Worm (Caenorhabditis elegans): ENCODE measurements around the gene C09E7.4.

The C09E7.4 gene

DNA sequence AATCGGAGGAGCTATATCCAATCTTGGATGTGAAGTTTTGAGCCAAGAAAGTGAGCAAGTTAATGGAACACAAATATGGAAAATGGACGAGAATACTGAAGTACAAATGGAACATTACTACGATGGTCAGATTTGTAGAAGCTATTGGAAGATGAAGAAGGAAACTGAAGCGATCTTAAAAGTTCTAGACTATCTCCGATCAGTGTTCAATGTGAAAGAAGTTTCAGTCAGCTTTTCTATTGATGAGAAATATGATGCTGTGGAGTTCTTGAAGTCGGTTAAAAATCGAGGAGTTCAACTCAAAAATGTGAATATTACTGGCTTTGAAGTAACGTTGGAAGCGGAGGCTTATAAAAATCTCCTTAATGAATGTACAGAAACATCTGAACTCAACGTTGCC is 37.7 kb downstream of the C09E7.4 start:
- no peak for TF ChIP-seq hpl-2 (GFP tag; optimal IDR thresholded peaks at IDR 0.05)
- TF ChIP-seq unc-86 (tag; optimal IDR thresholded peaks at IDR 0.05), result no peak
- no peak for TF ChIP-seq grh-1 (GFP tag; IDR thresholded peaks at IDR 0.05)
- TF ChIP-seq efl-1 (optimal IDR thresholded peaks at IDR 0.05), result no peak
- TF ChIP-seq efl-1 (GFP tag; optimal IDR thresholded peaks at IDR 0.05 in 1 of 2), result peak in 1 of 2 experiments; percentile 71

DNA sequence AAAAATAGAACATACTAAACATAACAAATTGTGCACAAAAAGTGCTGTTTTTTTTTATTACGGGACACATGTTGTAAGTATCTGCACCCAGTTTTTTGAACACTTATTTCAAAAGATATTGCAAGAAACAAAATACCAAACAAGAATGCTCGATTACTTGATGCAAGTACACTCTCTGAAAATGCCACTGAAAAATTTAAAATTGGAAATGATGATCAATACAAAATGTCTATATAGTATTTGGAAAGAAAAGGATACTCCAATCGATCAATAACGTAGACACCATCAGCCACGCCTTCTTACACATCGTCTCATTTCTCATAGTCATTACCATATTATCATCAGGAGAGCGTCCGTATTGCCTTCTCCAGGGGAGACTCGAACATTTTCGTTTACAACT is 38.6 kb downstream of the C09E7.4 start, which contains the start of gene sdz-15:
Gene sdz-15 (plus strand): TSS at position 301 of the 400 bp plus-strand sequence.
- no peak for TF ChIP-seq C04F5.9 (tag; optimal IDR thresholded peaks at IDR 0.05)
- no peak for TF ChIP-seq aha-1 (tag; optimal IDR thresholded peaks at IDR 0.05)

DNA sequence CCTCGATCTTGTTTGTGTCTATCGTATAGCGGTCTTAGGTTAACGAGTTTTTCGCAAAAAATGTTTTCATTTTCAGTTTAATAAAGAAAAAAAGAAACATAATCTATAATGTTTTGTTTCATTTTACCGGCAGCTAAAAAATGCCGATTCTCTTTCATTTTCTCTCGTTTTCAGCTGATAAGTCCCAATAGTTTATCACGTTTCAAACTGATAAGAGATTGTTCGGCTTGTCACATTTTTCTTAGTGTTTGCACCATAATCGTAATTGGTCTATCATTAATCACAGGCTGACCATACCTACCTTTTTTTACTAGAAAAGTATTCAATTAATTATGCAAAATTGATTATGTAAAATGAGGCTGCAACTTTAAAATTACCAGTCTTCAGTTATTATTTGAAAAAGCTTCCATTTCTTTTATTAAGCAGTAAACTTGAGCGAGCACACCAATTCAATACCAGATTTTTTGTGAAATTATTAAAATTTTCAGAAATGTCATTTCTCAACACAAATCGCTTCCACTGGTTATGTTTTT is 41.5 kb downstream of the C09E7.4 start, which contains the start of gene F23F12.13:
Gene F23F12.13 (plus strand): TSS at position 483 of the 533 bp plus-strand sequence.
- TF ChIP-seq nhr-28 (tag; optimal IDR thresholded peaks at IDR 0.05), result no peak
- no peak for TF ChIP-seq efl-1 (optimal IDR thresholded peaks at IDR 0.05)
- TF ChIP-seq efl-1 (GFP tag; optimal IDR thresholded peaks at IDR 0.05 in 1 of 2), result peak in 1 of 2 experiments; percentile 69
- peak; percentile 84 for TF ChIP-seq elt-2 (tag; optimal IDR thresholded peaks at IDR 0.05)

DNA sequence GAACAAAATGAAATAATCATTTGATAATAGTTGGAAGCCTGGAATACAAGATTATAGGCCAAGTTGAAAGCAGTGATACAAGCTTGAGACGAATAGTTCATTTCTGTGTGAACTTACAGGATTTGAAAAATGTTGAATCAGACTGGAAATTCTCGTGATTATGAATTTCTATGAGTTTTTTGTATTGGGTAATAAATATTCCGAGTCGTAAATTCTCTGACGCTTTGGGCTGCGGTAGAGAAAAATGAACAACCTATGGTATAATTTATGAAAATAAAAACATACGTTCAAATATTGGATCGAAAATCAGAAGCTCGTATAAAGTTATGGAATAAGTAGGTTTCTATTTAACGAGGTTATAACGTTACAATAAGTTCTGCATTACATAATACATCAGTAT is 44.0 kb downstream of the C09E7.4 start, which contains the start of gene srb-11:
Gene srb-11 (minus strand): TSS at position 101 of the 400 bp plus-strand sequence.
- no peak for TF ChIP-seq aha-1 (tag; optimal IDR thresholded peaks at IDR 0.05)
- no peak for TF ChIP-seq nhr-90 (tag; optimal IDR thresholded peaks at IDR 0.05; ENCODE audit: poor library complexity)
- no peak for TF ChIP-seq isw-1 (GFP tag; IDR thresholded peaks at IDR 0.05)
- no peak for TF ChIP-seq fkh-10 (GFP tag; optimal IDR thresholded peaks at IDR 0.05)
- TF ChIP-seq nhr-77 (tag; optimal IDR thresholded peaks at IDR 0.05), result no peak
- TF ChIP-seq nhr-28 (tag; optimal IDR thresholded peaks at IDR 0.05), result no peak
- TF ChIP-seq dpl-1 (GFP tag; optimal IDR thresholded peaks at IDR 0.05), result no peak
- TF ChIP-seq skn-1 (tag; optimal IDR thresholded peaks at IDR 0.05), result no peak
- TF ChIP-seq fkh-4 (tag; optimal IDR thresholded peaks at IDR 0.05; ENCODE audit: borderline replicate concordance), result no peak
- TF ChIP-seq unc-98 (GFP tag; IDR thresholded peaks at IDR 0.05), result no peak
- no peak for TF ChIP-seq ama-1 (optimal IDR thresholded peaks at IDR 0.05)
- no peak for TF ChIP-seq ceh-82 (tag; optimal IDR thresholded peaks at IDR 0.05)
- no peak for TF ChIP-seq unc-62 (GFP tag; optimal IDR thresholded peaks at IDR 0.05)
- no peak for TF ChIP-seq dsc-1 (tag; optimal IDR thresholded peaks at IDR 0.05)
- no peak for TF ChIP-seq F16B12.6 (tag; optimal IDR thresholded peaks at IDR 0.05)
- no peak for TF ChIP-seq zag-1 (tag; optimal IDR thresholded peaks at IDR 0.05)
- TF ChIP-seq jun-1 (tag; optimal IDR thresholded peaks at IDR 0.05), result no peak
- TF ChIP-seq mab-9 (GFP tag; IDR thresholded peaks at IDR 0.05), result no peak
- TF ChIP-seq nhr-20 (tag; optimal IDR thresholded peaks at IDR 0.05), result no peak
- no peak for TF ChIP-seq swsn-7 (tag; optimal IDR thresholded peaks at IDR 0.05)

DNA sequence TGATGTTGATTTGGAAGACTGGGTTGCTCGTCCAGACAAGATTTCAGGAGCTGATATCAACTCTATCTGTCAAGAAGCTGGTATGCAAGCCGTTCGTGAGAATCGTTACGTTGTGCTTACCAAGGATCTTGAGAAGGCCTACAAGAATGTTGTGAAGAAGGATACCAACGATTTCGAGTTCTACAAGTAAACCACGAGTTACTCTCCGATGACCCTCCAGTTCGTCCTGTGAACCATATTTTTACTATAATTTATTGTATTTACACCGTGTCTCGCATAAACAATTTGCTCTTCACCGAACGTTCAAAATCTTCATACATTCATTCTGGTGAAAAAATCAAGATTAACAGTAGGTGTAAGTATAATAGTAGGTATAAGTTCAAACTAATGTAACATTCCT is 45.8 kb downstream of the C09E7.4 start:
- TF ChIP-seq ceh-88 (GFP tag; IDR thresholded peaks at IDR 0.05), result no peak
- no peak for TF ChIP-seq mdl-1 (tag; optimal IDR thresholded peaks at IDR 0.05)
- no peak for TF ChIP-seq hpl-2 (GFP tag; optimal IDR thresholded peaks at IDR 0.05)
- no peak for TF ChIP-seq skn-1 (tag; optimal IDR thresholded peaks at IDR 0.05)

DNA sequence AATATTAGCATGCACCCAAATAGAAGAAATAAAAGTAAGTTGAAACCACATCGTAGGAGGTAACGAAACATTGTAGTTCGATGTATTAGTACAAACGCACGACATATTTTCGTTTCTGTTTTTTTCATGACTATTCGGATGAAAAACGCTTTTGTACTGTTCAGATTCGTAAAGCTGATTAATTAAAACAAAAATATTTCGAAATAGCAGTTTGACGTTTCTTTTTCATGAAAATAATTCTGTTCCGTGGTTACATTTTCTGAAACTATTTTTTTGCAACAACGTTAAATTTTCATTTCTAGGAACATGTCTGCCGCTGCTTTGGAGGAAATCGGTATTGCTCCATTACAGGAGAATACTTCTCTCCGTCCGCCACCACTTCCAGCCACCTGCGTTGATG is 47.3 kb downstream of the C09E7.4 start, which contains the start of gene rpt-3:
Gene rpt-3 (plus strand): TSS at position 301 of the 400 bp plus-strand sequence.
- TF ChIP-seq blmp-1 (tag; optimal IDR thresholded peaks at IDR 0.05) (no peak), C04F5.9 (tag; optimal IDR thresholded peaks at IDR 0.05) (no peak), swsn-7 (tag; optimal IDR thresholded peaks at IDR 0.05) (no peak), elt-2 (tag; optimal IDR thresholded peaks at IDR 0.05) (no peak), lin-35 (GFP tag; optimal IDR thresholded peaks at IDR 0.05) (no peak), nhr-237 (tag; optimal IDR thresholded peaks at IDR 0.05) (no peak), ceh-8 (GFP tag; optimal IDR thresholded peaks at IDR 0.05) (no peak)
